Worm (Caenorhabditis elegans) whole organism, L4 larva: ENCODE measurements around the gene R10E4.1.
A peak's percentile ranks its signal among the peaks of the same experiment; 100 is the strongest.

ENCODE experiments used
- F10B5.3 ChIP-seq: sonication (generic microtip); optimal IDR thresholded peaks from 2 replicates; lab custom pipeline; 2016; ENCODE audit warnings: mild to moderate bottlenecking, missing genetic modification characterization, missing compliant biosample characterization
- F37D6.2 ChIP-seq: sonication (generic microtip); optimal IDR thresholded peaks from 2 replicates; lab custom pipeline; 2016; ENCODE audit warnings: mild to moderate bottlenecking, missing genetic modification characterization, missing compliant biosample characterization
- R02D3.7 ChIP-seq: fragments of 150-350 bp; sonication (generic microtip); optimal IDR thresholded peaks from 3 replicates; lab custom pipeline; 2014; ENCODE audit warnings: missing biosample characterization, missing genetic modification characterization
- Y105C5A.15 ChIP-seq: fragments of 200-800 bp; sonication (Bioruptor generic); IDR thresholded peaks from 2 replicates; pipeline ENCODE4 v1.3.6; 2022; ENCODE audit warnings: missing genetic modification characterization, missing compliant biosample characterization
- Y48G9A.11 ChIP-seq: fragments of 200-800 bp; sonication (Bioruptor generic); IDR thresholded peaks from 2 replicates; pipeline ENCODE4 v1.3.6; 2022; ENCODE audit warnings: missing genetic modification reagents, missing genetic modification characterization, missing compliant biosample characterization
- ama-1 ChIP-seq: fragments of 150-350 bp; optimal IDR thresholded peaks from 2 replicates; lab custom pipeline; 2014; ENCODE audit warnings: inconsistent platforms, mixed read lengths
- attf-4 ChIP-seq: sonication (generic microtip); optimal IDR thresholded peaks from 3 replicates; lab custom pipeline; 2017; ENCODE audit warnings: missing biosample characterization, missing genetic modification characterization
- ceh-28 ChIP-seq: fragments of 150-350 bp; optimal IDR thresholded peaks from 2 replicates; lab custom pipeline; 2014; ENCODE audit warnings: missing biosample characterization, missing genetic modification reagents, missing genetic modification characterization
- ceh-62 ChIP-seq: sonication (generic microtip); optimal IDR thresholded peaks from 2 replicates; lab custom pipeline; 2017; ENCODE audit warnings: missing biosample characterization, missing genetic modification characterization
- ces-1 ChIP-seq: fragments of 150-350 bp; sonication (generic microtip); optimal IDR thresholded peaks from 4 replicates; lab custom pipeline; 2014; ENCODE audit warnings: missing biosample characterization, missing genetic modification reagents, missing genetic modification characterization
- cey-2 ChIP-seq: sonication (generic microtip); optimal IDR thresholded peaks from 3 replicates; lab custom pipeline; 2017; ENCODE audit warnings: missing genetic modification characterization, mild to moderate bottlenecking, missing compliant biosample characterization, antibody characterized with exemption, borderline replicate concordance; ENCODE audit not compliant: insufficient read depth
- daf-16 ChIP-seq, 3 experiments: sonication (generic microtip); optimal IDR thresholded peaks; 2 replicates each; lab custom pipeline; 2016 to 2017; ENCODE audit warnings: missing genetic modification characterization in 3 of 3, missing genetic modification reagents in 3 of 3, mild to moderate bottlenecking in 2 of 3, missing compliant biosample characterization in 2 of 3, missing biosample characterization in 1 of 3, moderate library complexity in 1 of 3
- daf-19 ChIP-seq: fragments of 200-800 bp; sonication (Bioruptor generic); conservative IDR thresholded peaks from 2 replicates; pipeline ENCODE4 v1.3.6; 2022; ENCODE audit warnings: missing genetic modification characterization, missing compliant biosample characterization
- dmd-8 ChIP-seq: fragments of 200-800 bp; sonication (Bioruptor generic); IDR thresholded peaks from 2 replicates; pipeline ENCODE4 v1.3.6; 2022; ENCODE audit warnings: missing genetic modification characterization, missing compliant biosample characterization
- duxl-1 ChIP-seq: sonication (generic microtip); optimal IDR thresholded peaks from 2 replicates; lab custom pipeline; 2016; ENCODE audit warnings: mild to moderate bottlenecking, missing genetic modification characterization, moderate library complexity, missing compliant biosample characterization; ENCODE audit not compliant: poor library complexity
- dve-1 ChIP-seq: sonication (generic microtip); optimal IDR thresholded peaks from 2 replicates; lab custom pipeline; 2017; ENCODE audit warnings: antibody characterized with exemption, mild to moderate bottlenecking, missing genetic modification characterization, missing compliant biosample characterization; ENCODE audit not compliant: insufficient read depth
- egl-27 ChIP-seq: sonication (generic microtip); optimal IDR thresholded peaks from 3 replicates; lab custom pipeline; 2017; ENCODE audit warnings: missing biosample characterization, missing genetic modification reagents, missing genetic modification characterization
- fkh-10 ChIP-seq: fragments of 150-350 bp; optimal IDR thresholded peaks from 2 replicates; lab custom pipeline; 2014; ENCODE audit warnings: missing biosample characterization, missing genetic modification reagents, missing genetic modification characterization
- hmg-1.1 ChIP-seq: fragments of 200-800 bp; sonication (Bioruptor generic); IDR thresholded peaks from 2 replicates; pipeline ENCODE4 v1.3.6; 2022; ENCODE audit warnings: missing genetic modification reagents, missing genetic modification characterization, missing compliant biosample characterization
- jun-1 ChIP-seq: fragments of 150-350 bp; optimal IDR thresholded peaks from 2 replicates; lab custom pipeline; 2014; ENCODE audit warnings: missing biosample characterization, missing genetic modification reagents, missing genetic modification characterization
- lin-1 ChIP-seq: fragments of 200-800 bp; sonication (Bioruptor generic); IDR thresholded peaks from 2 replicates; pipeline ENCODE4 v1.3.6; 2022; ENCODE audit warnings: missing genetic modification reagents, missing genetic modification characterization, missing compliant biosample characterization
- lin-29 ChIP-seq: fragments of 200-800 bp; sonication (Bioruptor generic); IDR thresholded peaks from 2 replicates; pipeline ENCODE4 v1.3.6; 2022; ENCODE audit warnings: missing genetic modification reagents, missing genetic modification characterization, missing compliant biosample characterization
- lin-38 ChIP-seq: fragments of 200-800 bp; sonication (Bioruptor generic); IDR thresholded peaks from 2 replicates; pipeline ENCODE4 v1.3.6; 2022; ENCODE audit warnings: missing genetic modification reagents, missing genetic modification characterization, missing compliant biosample characterization
- madf-9 ChIP-seq: fragments of 200-800 bp; sonication (Bioruptor generic); conservative IDR thresholded peaks from 2 replicates; pipeline ENCODE4 v1.3.6; 2022; ENCODE audit warnings: missing genetic modification reagents, missing genetic modification characterization, missing compliant biosample characterization
- mxl-2 ChIP-seq: fragments of 200-800 bp; sonication (Bioruptor generic); conservative IDR thresholded peaks from 2 replicates; pipeline ENCODE4 v1.3.6; 2022; ENCODE audit warnings: missing genetic modification reagents, missing genetic modification characterization, missing compliant biosample characterization
- nhr-10 ChIP-seq: fragments of 150-350 bp; optimal IDR thresholded peaks from 2 replicates; lab custom pipeline; 2014; ENCODE audit warnings: missing biosample characterization, missing genetic modification characterization
- nhr-111 ChIP-seq: fragments of 200-800 bp; sonication (Bioruptor generic); optimal IDR thresholded peaks from 2 replicates; lab custom pipeline; 2018; ENCODE audit warnings: mild to moderate bottlenecking, missing genetic modification characterization, missing compliant biosample characterization
- nhr-237 ChIP-seq: sonication (generic microtip); optimal IDR thresholded peaks from 2 replicates; lab custom pipeline; 2017; ENCODE audit warnings: missing biosample characterization, missing genetic modification characterization
- nhr-42 ChIP-seq: fragments of 200-800 bp; sonication (Bioruptor generic); IDR thresholded peaks from 2 replicates; pipeline ENCODE4 v1.3.6; 2022; ENCODE audit warnings: missing genetic modification characterization, missing compliant biosample characterization
- nhr-48 ChIP-seq: sonication (generic microtip); optimal IDR thresholded peaks from 2 replicates; lab custom pipeline; 2016; ENCODE audit warnings: mild to moderate bottlenecking, missing genetic modification characterization, missing compliant biosample characterization
- nhr-76 ChIP-seq: fragments of 150-350 bp; optimal IDR thresholded peaks from 2 replicates; lab custom pipeline; 2014; ENCODE audit warnings: missing biosample characterization, missing genetic modification characterization
- saeg-2 ChIP-seq: fragments of 200-800 bp; sonication (Bioruptor generic); IDR thresholded peaks from 2 replicates; pipeline ENCODE4 v1.3.6; 2022; ENCODE audit warnings: missing genetic modification reagents, missing genetic modification characterization, missing compliant biosample characterization
- skn-1 ChIP-seq: fragments of 150-350 bp; optimal IDR thresholded peaks from 2 replicates; lab custom pipeline; 2014; ENCODE audit warnings: missing biosample characterization, missing genetic modification characterization
- spr-1 ChIP-seq: sonication (generic microtip); optimal IDR thresholded peaks from 2 replicates; lab custom pipeline; 2016; ENCODE audit warnings: mild to moderate bottlenecking, missing genetic modification characterization, missing compliant biosample characterization
- spr-3 ChIP-seq: fragments of 200-800 bp; sonication (Bioruptor generic); optimal IDR thresholded peaks from 2 replicates; lab custom pipeline; 2018; ENCODE audit warnings: mild to moderate bottlenecking, missing genetic modification characterization, missing compliant biosample characterization
- tra-1 ChIP-seq: fragments of 200-800 bp; sonication (Bioruptor generic); IDR thresholded peaks from 2 replicates; pipeline ENCODE4 v1.3.6; 2022; ENCODE audit warnings: missing genetic modification reagents, missing genetic modification characterization, missing compliant biosample characterization
- unc-39 ChIP-seq: sonication (generic microtip); optimal IDR thresholded peaks from 2 replicates; lab custom pipeline; 2017; ENCODE audit warnings: missing biosample characterization, missing genetic modification characterization
- unc-62 ChIP-seq, 3 experiments: fragments of 150-350 bp in 1 of 3; sonication (generic microtip); optimal IDR thresholded peaks in 2 of 3; peaks in 1 of 3; 1 replicate in 1 of 3; 2 replicates in 2 of 3; lab custom pipeline; 2014 to 2017; ENCODE audit warnings: missing biosample characterization in 3 of 3, missing genetic modification characterization in 3 of 3, missing genetic modification reagents in 3 of 3, missing genotype in 1 of 3
- zip-11 ChIP-seq: fragments of 200-800 bp; sonication (Bioruptor generic); IDR thresholded peaks from 2 replicates; pipeline ENCODE4 v1.3.6; 2022; ENCODE audit warnings: missing genetic modification characterization, missing compliant biosample characterization

R10E4.1 gene

DNA sequence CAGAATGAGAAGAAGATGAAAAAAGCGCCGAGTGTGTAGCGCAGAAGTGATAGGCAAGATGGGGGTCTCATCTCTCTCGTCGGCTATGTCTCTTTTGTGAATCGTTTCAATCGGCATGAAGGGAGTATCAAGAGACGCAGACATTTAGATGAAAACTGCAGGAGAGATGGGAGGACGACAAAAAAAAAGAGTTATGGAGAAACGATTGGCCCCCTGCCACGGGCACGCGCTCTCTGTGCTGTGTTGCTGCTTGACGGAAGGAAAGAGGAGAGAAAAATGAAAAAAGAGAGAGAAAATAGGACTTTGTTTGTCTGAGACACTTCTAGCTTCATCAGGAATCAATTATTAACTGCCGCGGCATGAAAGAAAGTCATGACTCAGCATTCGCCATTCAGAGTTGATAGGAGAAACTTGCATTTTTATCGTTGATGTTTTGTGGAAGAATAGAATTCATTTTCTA lies 45.8 kb upstream of the R10E4.1 start (continued):
- TF ChIP-seq fkh-10 (GFP tag; lab: Kevin White, UChicago) = peak; percentile 72
- no peak for TF ChIP-seq mxl-2 (GFP tag; lab: Robert Waterston, UW)
- no peak for TF ChIP-seq lin-1 (GFP tag; lab: Robert Waterston, UW)
- TF ChIP-seq ceh-28 = no peak
- TF ChIP-seq lin-29 (GFP tag; lab: Robert Waterston, UW) = no peak
- no peak for TF ChIP-seq attf-4 (tag; lab: Kevin White, UChicago)
- TF ChIP-seq nhr-111 (GFP tag; lab: Kevin White, UChicago) = no peak
- no peak for TF ChIP-seq ceh-62 (tag; lab: Kevin White, UChicago)
- no peak for TF ChIP-seq nhr-76 (tag; lab: Kevin White, UChicago)
- TF ChIP-seq cey-2 (tag; lab: Kevin White, UChicago) = no peak
- TF ChIP-seq zip-11 (GFP tag; lab: Robert Waterston, UW) = no peak
- no peak for TF ChIP-seq skn-1
- peak in 1 of 2 experiments; percentile 99 for TF ChIP-seq unc-62 (GFP tag; optimal IDR thresholded peaks at IDR 0.05 in 1 of 2; lab: Kevin White, UChicago)
- no peak for TF ChIP-seq unc-62 (tag; optimal IDR thresholded peaks at IDR 0.05; lab: Kevin White, UChicago)
- TF ChIP-seq nhr-10 = peak; percentile 83
- peak; percentile 36 for TF ChIP-seq spr-1 (tag; lab: Kevin White, UChicago)
- TF ChIP-seq spr-3 (GFP tag; lab: Kevin White, UChicago) = no peak
- peak; percentile 65 for TF ChIP-seq F37D6.2 (tag; lab: Kevin White, UChicago)
- no peak for TF ChIP-seq Y105C5A.15
- no peak for TF ChIP-seq duxl-1 (tag; lab: Kevin White, UChicago)
- no peak for TF ChIP-seq unc-39 (tag; lab: Kevin White, UChicago)
- peak; percentile 43; the same call in 1 of the 2 replicates for TF ChIP-seq madf-9 (GFP tag; lab: Robert Waterston, UW)
- no peak for TF ChIP-seq saeg-2
- TF ChIP-seq nhr-237 (tag; lab: Kevin White, UChicago) = no peak
- peak; percentile 7 for TF ChIP-seq F10B5.3 (tag; lab: Kevin White, UChicago)
- peak; percentile 13 to 73 for TF ChIP-seq daf-16 (GFP tag; optimal IDR thresholded peaks at IDR 0.05; lab: Kevin White, UChicago)
- TF ChIP-seq daf-16 (tag; optimal IDR thresholded peaks at IDR 0.05; lab: Kevin White, UChicago) = peak; percentile 76
- TF ChIP-seq ama-1 (lab: Kevin White, UChicago) = no peak
- TF ChIP-seq egl-27 (tag; lab: Kevin White, UChicago) = no peak
- no peak; the same call in 1 of the 2 replicates for TF ChIP-seq dmd-8 (GFP tag; lab: Robert Waterston, UW)

DNA sequence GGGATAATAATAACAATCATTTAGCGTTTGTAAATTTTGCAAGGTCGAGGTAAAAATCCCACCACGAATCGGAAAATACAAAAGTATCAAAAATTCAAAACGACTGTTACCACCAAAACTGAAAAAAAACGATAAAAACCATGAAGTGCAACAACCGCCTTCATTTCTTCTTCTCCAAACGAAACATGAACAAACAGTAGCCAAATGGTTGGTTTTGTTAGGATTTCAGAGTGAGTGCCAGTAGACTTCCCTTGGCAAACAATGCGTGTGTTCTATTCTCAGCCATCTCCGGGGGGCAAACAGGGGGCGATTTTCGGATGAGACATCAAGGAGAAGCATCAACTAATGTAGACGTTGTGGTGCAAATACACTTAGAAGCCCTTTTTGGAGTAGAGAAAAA lies 44.8 kb upstream of the R10E4.1 start:
- TF ChIP-seq jun-1 (tag; lab: Kevin White, UChicago) (no peak), egl-27 (tag; lab: Kevin White, UChicago) (no peak), R02D3.7 (tag; lab: Kevin White, UChicago) (no peak), lin-38 (GFP tag; lab: Robert Waterston, UW) (no peak), ces-1 (no peak), nhr-48 (no peak), tra-1 (GFP tag; lab: Robert Waterston, UW) (no peak), nhr-42 (GFP tag; lab: Robert Waterston, UW) (no peak), dve-1 (tag; lab: Kevin White, UChicago) (no peak), mxl-2 (GFP tag; lab: Robert Waterston, UW) (no peak), ama-1 (lab: Kevin White, UChicago) (no peak), hmg-1.1 (GFP tag; lab: Robert Waterston, UW) (no peak), nhr-10 (no peak), daf-19 (GFP tag; lab: Robert Waterston, UW) (no peak), dmd-8 (GFP tag; lab: Robert Waterston, UW) (no peak), cey-2 (tag; lab: Kevin White, UChicago) (no peak), Y48G9A.11 (no peak), daf-16 (GFP tag; optimal IDR thresholded peaks at IDR 0.05; lab: Kevin White, UChicago) (no peak), daf-16 (tag; optimal IDR thresholded peaks at IDR 0.05; lab: Kevin White, UChicago) (no peak)
